Fruit fly (Drosophila melanogaster): ENCODE measurements around the gene CG42729.

The CG42729 gene

dm6 chr3L:15563058-15563850 is 35.9 kb upstream of the CG42729 start, which contains the start of the genes CG7739 and SCCRO (continued):
- TF ChIP-seq Lpt (GFP tag; optimal IDR thresholded peaks at IDR 0.05) (no peak), CG12155 (GFP tag; optimal IDR thresholded peaks at IDR 0.05) (peak; percentile 46), HmgZ (tag; optimal IDR thresholded peaks at IDR 0.05) (peak; percentile 20), Dbx (GFP tag; IDR thresholded peaks at IDR 0.05) (peak; percentile 72; the same call in 2 of the 3 replicates), chif (GFP tag; optimal IDR thresholded peaks at IDR 0.05) (no peak), gcm (GFP tag; optimal IDR thresholded peaks at IDR 0.05) (peak; percentile 10), odd (GFP tag; optimal IDR thresholded peaks at IDR 0.05) (no peak), Asciz (GFP tag; optimal IDR thresholded peaks at IDR 0.05) (no peak), tll (GFP tag; optimal IDR thresholded peaks at IDR 0.05) (peak in 1 of 2 experiments; percentile 23), E2f1 (GFP tag; IDR thresholded peaks at IDR 0.05) (peak; percentile 80), amos (GFP tag; IDR thresholded peaks at IDR 0.05; ENCODE audit: partially characterized antibody) (peak; percentile 71; the same call in 1 of the 2 replicates), CG12744 (GFP tag; optimal IDR thresholded peaks at IDR 0.05) (no peak), B-H1 (GFP tag; IDR thresholded peaks at IDR 0.05) (peak; percentile 51; the same call in 1 of the 3 replicates), Vsx1 (GFP tag; optimal IDR thresholded peaks at IDR 0.05) (no peak), Rfx (GFP tag; IDR thresholded peaks at IDR 0.05) (peak; percentile 77), MBD-R2 (GFP tag; IDR thresholded peaks at IDR 0.05) (peak; percentile 77), run (tag; optimal IDR thresholded peaks at IDR 0.05) (no peak), CG17829 (tag; optimal IDR thresholded peaks at IDR 0.05) (peak; percentile 71), gsb (GFP tag; IDR thresholded peaks at IDR 0.05) (no peak), CG4404 (GFP tag; IDR thresholded peaks at IDR 0.05) (peak; percentile 37; the same call in 1 of the 2 replicates), dysf (GFP tag; IDR thresholded peaks at IDR 0.05) (peak; percentile 70; the same call in 2 of the 3 replicates), CG13775 (GFP tag; optimal IDR thresholded peaks at IDR 0.05) (peak; percentile 33), dimm (GFP tag; IDR thresholded peaks at IDR 0.05) (no peak), CG8359 (GFP tag; optimal IDR thresholded peaks at IDR 0.05; ENCODE audit: borderline replicate concordance) (no peak), ken (GFP tag; IDR thresholded peaks at IDR 0.05) (0 out of 3 replicates have a peak, but pooled peaks have one; percentile 52), Sox100B (GFP tag; optimal IDR thresholded peaks at IDR 0.05) (peak; percentile 4), Deaf1 (tag; optimal IDR thresholded peaks at IDR 0.05) (no peak), CG15479 (GFP tag; optimal IDR thresholded peaks at IDR 0.05) (no peak), Sry-β (GFP tag; optimal IDR thresholded peaks at IDR 0.05) (no peak), nerfin-2 (GFP tag; IDR thresholded peaks at IDR 0.05; ENCODE audit: partially characterized antibody) (no peak), crol (GFP tag; IDR thresholded peaks at IDR 0.05) (no peak), luna (GFP tag; optimal IDR thresholded peaks at IDR 0.05) (no peak), CG10543 (GFP tag; optimal IDR thresholded peaks at IDR 0.05) (peak; percentile 50), PHDP (tag; optimal IDR thresholded peaks at IDR 0.05) (peak; percentile 64), CG9609 (GFP tag; optimal IDR thresholded peaks at IDR 0.05) (peak; percentile 20), slp2 (GFP tag; optimal IDR thresholded peaks at IDR 0.05) (no peak), CG16815 (GFP tag; optimal IDR thresholded peaks at IDR 0.05) (no peak), CG1024 (GFP tag; IDR thresholded peaks at IDR 0.05) (peak; percentile 62; the same call in 1 of the 2 replicates), lilli (GFP tag; optimal IDR thresholded peaks at IDR 0.05) (peak; percentile 46), MESR4 (GFP tag; optimal IDR thresholded peaks at IDR 0.05) (peak; percentile 92), zf30C (GFP tag; optimal IDR thresholded peaks at IDR 0.05) (no peak), CG2129 (GFP tag; IDR thresholded peaks at IDR 0.05; ENCODE audit: partially characterized antibody) (no peak), Ets65A (GFP tag) (peak; percentile 92), schlank (tag; optimal IDR thresholded peaks at IDR 0.05) (no peak), vvl (GFP tag; IDR thresholded peaks at IDR 0.05) (peak; percentile 82), CG7987 (GFP tag; optimal IDR thresholded peaks at IDR 0.05) (no peak), unpg (GFP tag; optimal IDR thresholded peaks at IDR 0.05) (peak; percentile 61), sima (GFP tag; optimal IDR thresholded peaks at IDR 0.05) (no peak), CG3163 (GFP tag; optimal IDR thresholded peaks at IDR 0.05) (no peak)

Data from whole organism, embryonic.